Worm (Caenorhabditis elegans) whole organism, L4 larva: ENCODE measurements around the gene lin-26.
A peak's percentile ranks its signal among the peaks of the same experiment; 100 is the strongest.

Experiments
- F49E8.2 ChIP-seq: sonication (generic microtip); optimal IDR thresholded peaks from 2 replicates; lab custom pipeline; 2016; ENCODE audit warnings: missing compliant biosample characterization, mild to moderate bottlenecking, missing genetic modification characterization, borderline replicate concordance
- Y75B8A.6 ChIP-seq: fragments of 200-800 bp; sonication (Bioruptor generic); IDR thresholded peaks from 2 replicates; pipeline ENCODE4 v1.3.6; 2022; ENCODE audit warnings: missing genetic modification reagents, missing genetic modification characterization, missing compliant biosample characterization
- aha-1 ChIP-seq: fragments of 150-350 bp; peaks from one replicate; lab custom pipeline; 2014; ENCODE audit warnings: missing biosample characterization, missing genetic modification characterization
- ceh-28 ChIP-seq: fragments of 150-350 bp; optimal IDR thresholded peaks from 2 replicates; lab custom pipeline; 2014; ENCODE audit warnings: missing biosample characterization, missing genetic modification reagents, missing genetic modification characterization
- ceh-62 ChIP-seq: sonication (generic microtip); optimal IDR thresholded peaks from 2 replicates; lab custom pipeline; 2017; ENCODE audit warnings: missing biosample characterization, missing genetic modification characterization
- duxl-1 ChIP-seq: sonication (generic microtip); optimal IDR thresholded peaks from 2 replicates; lab custom pipeline; 2016; ENCODE audit warnings: mild to moderate bottlenecking, missing genetic modification characterization, moderate library complexity, missing compliant biosample characterization; ENCODE audit not compliant: poor library complexity
- egl-27 ChIP-seq: sonication (generic microtip); optimal IDR thresholded peaks from 3 replicates; lab custom pipeline; 2017; ENCODE audit warnings: missing biosample characterization, missing genetic modification reagents, missing genetic modification characterization
- jun-1 ChIP-seq: fragments of 150-350 bp; optimal IDR thresholded peaks from 2 replicates; lab custom pipeline; 2014; ENCODE audit warnings: missing biosample characterization, missing genetic modification reagents, missing genetic modification characterization
- lin-13 ChIP-seq: fragments of 150-350 bp; optimal IDR thresholded peaks from 2 replicates; lab custom pipeline; 2014; ENCODE audit warnings: missing biosample characterization, missing genetic modification reagents, missing genetic modification characterization
- mdt-29 ChIP-seq: fragments of 200-800 bp; sonication (Bioruptor generic); IDR thresholded peaks from 2 replicates; pipeline ENCODE4 v1.3.6; 2022; ENCODE audit warnings: missing genetic modification reagents, missing genetic modification characterization, missing compliant biosample characterization
- nhr-77 ChIP-seq: fragments of 150-350 bp; optimal IDR thresholded peaks from 2 replicates; lab custom pipeline; 2014; ENCODE audit warnings: missing biosample characterization, missing genetic modification characterization
- pqm-1 ChIP-seq: sonication (generic microtip); optimal IDR thresholded peaks from 2 replicates; lab custom pipeline; 2017; ENCODE audit warnings: missing biosample characterization, missing genetic modification characterization
- snpc-4 ChIP-seq: fragments of 150-350 bp; optimal IDR thresholded peaks from 2 replicates; lab custom pipeline; 2014; ENCODE audit warnings: missing biosample characterization, missing genetic modification characterization

ce11 chrII:7663704-7664660 is 18.0 kb upstream of the lin-26 start, which contains the start of the genes F18A1.7 and rpa-1:
- TF ChIP-seq egl-27 (tag; lab: Kevin White, UChicago) (no peak), aha-1 (tag; lab: Kevin White, UChicago) (peak; percentile 88), Y75B8A.6 (GFP tag; lab: Robert Waterston, UW) (no peak), F49E8.2 (tag; lab: Kevin White, UChicago) (peak; percentile 44), duxl-1 (tag; lab: Kevin White, UChicago) (no peak), snpc-4 (no peak), lin-13 (GFP tag; lab: Kevin White, UChicago) (no peak), jun-1 (tag; lab: Kevin White, UChicago) (no peak), ceh-28 (tag; lab: Kevin White, UChicago) (no peak), ceh-62 (tag; lab: Kevin White, UChicago) (no peak), pqm-1 (tag; lab: Kevin White, UChicago) (no peak), mdt-29 (GFP tag; lab: Robert Waterston, UW) (no peak), nhr-77 (tag; lab: Kevin White, UChicago) (no peak)
